Worm (Caenorhabditis elegans) whole organism, young adult: ENCODE measurements around the gene R04A9.6.

Experiments
- B0019.2 ChIP-seq: fragments of 200-800 bp; sonication (Bioruptor generic); conservative IDR thresholded peaks from 2 replicates; pipeline ENCODE4 v1.3.6; 2022; ENCODE audit warnings: missing genetic modification reagents, missing genetic modification characterization, missing compliant biosample characterization
- F10E7.11 ChIP-seq: sonication (generic microtip); optimal IDR thresholded peaks from 2 replicates; lab custom pipeline; 2017; ENCODE audit warnings: mild to moderate bottlenecking, missing genetic modification characterization, moderate library complexity, missing compliant biosample characterization
- F23B12.7 ChIP-seq: sonication (generic microtip); optimal IDR thresholded peaks from 2 replicates; lab custom pipeline; 2017; ENCODE audit warnings: missing genetic modification characterization, mild to moderate bottlenecking, missing compliant biosample characterization, antibody characterized with exemption, moderate library complexity; ENCODE audit not compliant: insufficient read depth
- F37B4.10 ChIP-seq: fragments of 200-800 bp; sonication (Bioruptor generic); IDR thresholded peaks from 2 replicates; pipeline ENCODE4 v1.3.6; 2022; ENCODE audit warnings: missing genetic modification characterization, missing compliant biosample characterization
- F49E8.2 ChIP-seq: sonication (generic microtip); optimal IDR thresholded peaks from 3 replicates; lab custom pipeline; 2017; ENCODE audit warnings: missing genetic modification characterization, mild to moderate bottlenecking, missing compliant biosample characterization, antibody characterized with exemption, moderate library complexity; ENCODE audit not compliant: insufficient read depth
- F57A8.1 ChIP-seq: fragments of 200-800 bp; sonication (Bioruptor generic); optimal IDR thresholded peaks from 2 replicates; lab custom pipeline; 2018; ENCODE audit warnings: mild to moderate bottlenecking, missing genetic modification characterization, moderate library complexity, missing compliant biosample characterization
- F57C9.4 ChIP-seq: sonication (generic microtip); optimal IDR thresholded peaks from 2 replicates; lab custom pipeline; 2017; ENCODE audit warnings: mild to moderate bottlenecking, missing genetic modification characterization, missing compliant biosample characterization
- K11D2.4 ChIP-seq: fragments of 200-800 bp; sonication (Bioruptor generic); IDR thresholded peaks from 2 replicates; pipeline ENCODE4 v1.3.6; 2022; ENCODE audit warnings: missing genetic modification reagents, missing genetic modification characterization, missing compliant biosample characterization
- T26A5.8 ChIP-seq: sonication (generic microtip); optimal IDR thresholded peaks from 2 replicates; lab custom pipeline; 2016; ENCODE audit warnings: missing genetic modification characterization, missing compliant biosample characterization
- Y53G8AR.9 ChIP-seq: fragments of 200-800 bp; sonication (Bioruptor generic); conservative IDR thresholded peaks from 2 replicates; pipeline ENCODE4 v1.3.6; 2022; ENCODE audit warnings: missing genetic modification reagents, missing genetic modification characterization, missing compliant biosample characterization
- Y67H2A.10 ChIP-seq: fragments of 200-800 bp; sonication (Bioruptor generic); conservative IDR thresholded peaks from 2 replicates; pipeline ENCODE4 v1.3.6; 2022; ENCODE audit warnings: missing genetic modification reagents, missing genetic modification characterization, missing compliant biosample characterization
- ama-1 ChIP-seq, 3 experiments: fragments of 150-350 bp in 1 of 3; sonication (generic microtip) in 2 of 3; optimal IDR thresholded peaks; 2 replicates each; lab custom pipeline; 2014 to 2018; ENCODE audit warnings: missing biosample characterization in 2 of 3, missing genetic modification characterization in 2 of 3, missing genetic modification reagents in 2 of 3
- atf-7 ChIP-seq: sonication (generic microtip); optimal IDR thresholded peaks from 2 replicates; lab custom pipeline; 2017; ENCODE audit warnings: mild to moderate bottlenecking, missing genetic modification characterization, missing compliant biosample characterization
- athp-1 ChIP-seq: sonication (generic microtip); optimal IDR thresholded peaks from 2 replicates; lab custom pipeline; 2017; ENCODE audit warnings: mild to moderate bottlenecking, missing genetic modification characterization, missing compliant biosample characterization
- attf-6 ChIP-seq: fragments of 200-800 bp; sonication (Bioruptor generic); IDR thresholded peaks from 2 replicates; pipeline ENCODE4 v1.3.6; 2022; ENCODE audit warnings: missing genetic modification reagents, missing genetic modification characterization, missing compliant biosample characterization
- bed-2 ChIP-seq: fragments of 200-800 bp; sonication (Bioruptor generic); IDR thresholded peaks from 2 replicates; pipeline ENCODE4 v1.3.6; 2022; ENCODE audit warnings: missing genetic modification reagents, missing genetic modification characterization, missing compliant biosample characterization
- ccch-3 ChIP-seq: fragments of 200-800 bp; sonication (Bioruptor generic); optimal IDR thresholded peaks from 2 replicates; lab custom pipeline; 2018; ENCODE audit warnings: mild to moderate bottlenecking, missing genetic modification characterization, missing compliant biosample characterization
- ceh-27 ChIP-seq: fragments of 200-800 bp; sonication (Bioruptor generic); optimal IDR thresholded peaks from 2 replicates; lab custom pipeline; 2018; ENCODE audit warnings: mild to moderate bottlenecking, missing genetic modification characterization, moderate library complexity, missing compliant biosample characterization
- ceh-79 ChIP-seq: sonication (generic microtip); optimal IDR thresholded peaks from 2 replicates; lab custom pipeline; 2017; ENCODE audit warnings: mild to moderate bottlenecking, missing genetic modification characterization, missing compliant biosample characterization
- dpff-1 ChIP-seq: sonication (generic microtip); optimal IDR thresholded peaks from 2 replicates; lab custom pipeline; 2017; ENCODE audit warnings: mild to moderate bottlenecking, missing genetic modification characterization, missing compliant biosample characterization
- dpl-1 ChIP-seq: fragments of 150-350 bp; optimal IDR thresholded peaks from 2 replicates; lab custom pipeline; 2014; ENCODE audit warnings: missing biosample characterization, missing genetic modification reagents, missing genetic modification characterization
- efl-1 ChIP-seq: fragments of 150-350 bp; optimal IDR thresholded peaks from 2 replicates; lab custom pipeline; 2014; ENCODE audit warnings: missing biosample characterization, missing genetic modification reagents, missing genetic modification characterization
- egl-44 ChIP-seq: fragments of 200-800 bp; sonication (Bioruptor generic); IDR thresholded peaks from 2 replicates; pipeline ENCODE4 v1.3.6; 2022; ENCODE audit warnings: missing genetic modification reagents, missing genetic modification characterization, missing compliant biosample characterization
- gei-17 ChIP-seq: fragments of 200-800 bp; sonication (Bioruptor generic); optimal IDR thresholded peaks from 2 replicates; lab custom pipeline; 2018; ENCODE audit warnings: mild to moderate bottlenecking, missing genetic modification characterization, missing compliant biosample characterization
- hlh-12 ChIP-seq: sonication (generic microtip); optimal IDR thresholded peaks from 2 replicates; lab custom pipeline; 2016; ENCODE audit warnings: missing genetic modification characterization, missing compliant biosample characterization
- hmg-1.2 ChIP-seq: fragments of 200-800 bp; sonication (Bioruptor generic); IDR thresholded peaks from 2 replicates; pipeline ENCODE4 v1.3.6; 2022; ENCODE audit warnings: missing genetic modification reagents, missing genetic modification characterization, missing compliant biosample characterization
- hmg-20 ChIP-seq: fragments of 200-800 bp; sonication (Bioruptor generic); IDR thresholded peaks from 2 replicates; pipeline ENCODE4 v1.3.6; 2022; ENCODE audit warnings: missing genetic modification reagents, missing genetic modification characterization, missing compliant biosample characterization
- hsf-1 ChIP-seq: fragments of 200-800 bp; sonication (Bioruptor generic); IDR thresholded peaks from 2 replicates; pipeline ENCODE4 v1.3.6; 2022; ENCODE audit warnings: missing genetic modification reagents, missing genetic modification characterization, missing compliant biosample characterization
- lag-1 ChIP-seq: fragments of 200-800 bp; sonication (Bioruptor generic); IDR thresholded peaks from 2 replicates; pipeline ENCODE4 v1.3.6; 2022; ENCODE audit warnings: missing genetic modification reagents, missing genetic modification characterization, missing compliant biosample characterization
- lin-54 ChIP-seq: fragments of 200-800 bp; sonication (Bioruptor generic); optimal IDR thresholded peaks from 2 replicates; lab custom pipeline; 2018; ENCODE audit warnings: mild to moderate bottlenecking, missing genetic modification characterization, missing compliant biosample characterization
- lir-1 ChIP-seq: fragments of 200-800 bp; sonication (Bioruptor generic); conservative IDR thresholded peaks from 2 replicates; pipeline ENCODE4 v1.3.6; 2022; ENCODE audit warnings: missing genetic modification reagents, missing genetic modification characterization, missing compliant biosample characterization
- lsy-27 ChIP-seq: sonication (generic microtip); optimal IDR thresholded peaks from 2 replicates; lab custom pipeline; 2017; ENCODE audit warnings: missing genetic modification characterization, mild to moderate bottlenecking, missing compliant biosample characterization, antibody characterized with exemption, missing genotype, borderline replicate concordance; ENCODE audit not compliant: insufficient read depth
- madf-6 ChIP-seq: fragments of 200-800 bp; sonication (Bioruptor generic); IDR thresholded peaks from 2 replicates; pipeline ENCODE4 v1.3.6; 2022; ENCODE audit warnings: missing genetic modification reagents, missing genetic modification characterization, missing compliant biosample characterization
- mel-28 ChIP-seq: sonication (generic microtip); optimal IDR thresholded peaks from 2 replicates; lab custom pipeline; 2016; ENCODE audit warnings: borderline replicate concordance, mild to moderate bottlenecking, missing genetic modification characterization, missing compliant biosample characterization
- mes-4 ChIP-seq: sonication (generic microtip); optimal IDR thresholded peaks from 2 replicates; lab custom pipeline; 2016; ENCODE audit warnings: missing genotype, missing genetic modification characterization, missing compliant biosample characterization
- mxl-1 ChIP-seq: sonication (generic microtip); optimal IDR thresholded peaks from 2 replicates; lab custom pipeline; 2016; ENCODE audit warnings: missing genetic modification characterization, missing compliant biosample characterization
- nfya-2 ChIP-seq: fragments of 200-800 bp; sonication (Bioruptor generic); IDR thresholded peaks from 2 replicates; pipeline ENCODE4 v1.3.6; 2022; ENCODE audit warnings: missing genetic modification reagents, missing genetic modification characterization, missing compliant biosample characterization
- nhr-120 ChIP-seq: fragments of 200-800 bp; sonication (Bioruptor generic); IDR thresholded peaks from 2 replicates; pipeline ENCODE4 v1.3.6; 2022; ENCODE audit warnings: missing genetic modification characterization, missing compliant biosample characterization
- nhr-179 ChIP-seq: sonication (generic microtip); optimal IDR thresholded peaks from 2 replicates; lab custom pipeline; 2016; ENCODE audit warnings: mild to moderate bottlenecking, missing genetic modification characterization, missing compliant biosample characterization
- nhr-27 ChIP-seq: fragments of 200-800 bp; sonication (Bioruptor generic); optimal IDR thresholded peaks from 2 replicates; lab custom pipeline; 2018; ENCODE audit warnings: mild to moderate bottlenecking, missing genetic modification characterization, moderate library complexity, missing compliant biosample characterization
- nhr-80 ChIP-seq: sonication (generic microtip); optimal IDR thresholded peaks from 2 replicates; lab custom pipeline; 2016; ENCODE audit warnings: missing genetic modification characterization, missing compliant biosample characterization
- pha-4 ChIP-seq: fragments of 150-350 bp; sonication (generic microtip); optimal IDR thresholded peaks from 2 replicates; lab custom pipeline; 2014; ENCODE audit warnings: missing biosample characterization, missing genetic modification reagents, missing genetic modification characterization
- rcor-1 ChIP-seq: fragments of 200-800 bp; sonication (Bioruptor generic); IDR thresholded peaks from 2 replicates; pipeline ENCODE4 v1.3.6; 2022; ENCODE audit warnings: missing genetic modification reagents, missing genetic modification characterization, missing compliant biosample characterization
- snpc-3.4 ChIP-seq: sonication (generic microtip); optimal IDR thresholded peaks from 2 replicates; lab custom pipeline; 2017; ENCODE audit warnings: missing genetic modification characterization, mild to moderate bottlenecking, missing compliant biosample characterization, antibody characterized with exemption, moderate library complexity, missing genotype, missing genetic modification reagents
- somi-1 ChIP-seq: fragments of 200-800 bp; sonication (Bioruptor generic); optimal IDR thresholded peaks from 2 replicates; lab custom pipeline; 2018; ENCODE audit warnings: mild to moderate bottlenecking, missing genetic modification characterization, missing compliant biosample characterization
- tbp1 ChIP-seq: fragments of 200-800 bp; sonication (Bioruptor generic); optimal IDR thresholded peaks from 2 replicates; lab custom pipeline; 2018; ENCODE audit warnings: mild to moderate bottlenecking, missing genetic modification characterization, missing compliant biosample characterization
- ztf-18 ChIP-seq: sonication (generic microtip); optimal IDR thresholded peaks from 2 replicates; lab custom pipeline; 2016; ENCODE audit warnings: missing genotype, mild to moderate bottlenecking, missing genetic modification characterization, missing compliant biosample characterization
- ztf-3 ChIP-seq: fragments of 200-800 bp; sonication (Bioruptor generic); optimal IDR thresholded peaks from 2 replicates; lab custom pipeline; 2018; ENCODE audit warnings: mild to moderate bottlenecking, missing genetic modification characterization, missing compliant biosample characterization

Gene R04A9.6

DNA sequence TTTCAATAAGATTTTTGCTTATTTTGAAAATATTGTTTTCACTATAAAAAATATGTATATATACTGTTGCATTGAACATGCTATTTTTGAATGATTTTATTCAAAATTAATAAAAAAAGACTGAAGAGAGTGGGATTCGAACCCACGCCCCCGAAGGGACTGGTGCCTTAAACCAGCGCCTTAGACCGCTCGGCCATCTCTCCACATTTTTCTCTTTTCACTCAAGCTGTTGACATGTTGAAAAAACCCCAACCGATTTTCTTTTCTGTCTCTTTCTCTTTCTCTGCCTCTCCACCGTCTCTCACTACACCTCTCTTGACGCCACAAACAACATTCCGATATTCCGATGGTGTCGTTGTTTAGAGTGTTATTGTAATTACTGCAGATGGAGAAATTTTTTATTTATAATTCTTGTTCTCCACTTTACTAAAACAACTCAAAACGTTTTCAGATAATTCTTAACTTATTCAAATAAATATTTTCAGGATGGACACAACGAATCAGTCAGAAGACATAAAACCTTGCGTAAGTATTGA lies 44.2 kb upstream of the R04A9.6 start, which contains the start of gene sor-3:
Gene sor-3 (plus strand): TSS at position 486 of the 536 bp plus-strand sequence.
- TF ChIP-seq hmg-1.2 (GFP tag; lab: Robert Waterston, UW) = peak; percentile 87
- no peak for TF ChIP-seq atf-7 (tag; lab: Kevin White, UChicago)
- TF ChIP-seq K11D2.4 (GFP tag; lab: Robert Waterston, UW) = peak; percentile 68
- TF ChIP-seq ztf-18 (tag; lab: Kevin White, UChicago) = peak; percentile 78
- no peak for TF ChIP-seq ama-1 (optimal IDR thresholded peaks at IDR 0.05; lab: Kevin White, UChicago)
- peak; percentile 44 to 60 for TF ChIP-seq ama-1 (GFP tag; optimal IDR thresholded peaks at IDR 0.05; lab: Kevin White, UChicago)
- peak; percentile 47 for TF ChIP-seq hlh-12 (tag; lab: Kevin White, UChicago)
- TF ChIP-seq bed-2 (GFP tag; lab: Robert Waterston, UW) = peak; percentile 65
- 0 out of 2 replicates have a peak, but pooled peaks have one; percentile 42 for TF ChIP-seq hmg-20 (GFP tag; lab: Robert Waterston, UW)
- TF ChIP-seq mel-28 (tag; lab: Kevin White, UChicago) = peak; percentile 48
- peak; percentile 35 for TF ChIP-seq nhr-179 (tag; lab: Kevin White, UChicago)
- TF ChIP-seq Y53G8AR.9 (GFP tag; lab: Robert Waterston, UW) = peak; percentile 65; the same call in 1 of the 2 replicates
- TF ChIP-seq dpff-1 (tag; lab: Kevin White, UChicago) = no peak
- TF ChIP-seq F23B12.7 (tag; lab: Kevin White, UChicago) = peak; percentile 94
- no peak for TF ChIP-seq T26A5.8 (tag; lab: Kevin White, UChicago)
- peak; percentile 20 for TF ChIP-seq somi-1 (GFP tag; lab: Kevin White, UChicago)
- TF ChIP-seq gei-17 (GFP tag; lab: Kevin White, UChicago) = peak; percentile 17
- no peak for TF ChIP-seq nhr-80 (tag; lab: Kevin White, UChicago)
- TF ChIP-seq rcor-1 (GFP tag; lab: Robert Waterston, UW) = peak; percentile 76
- peak; percentile 43 for TF ChIP-seq F49E8.2 (tag; lab: Kevin White, UChicago)
- TF ChIP-seq snpc-3.4 (tag; lab: Kevin White, UChicago) = peak; percentile 86
- TF ChIP-seq F57A8.1 = no peak
- TF ChIP-seq egl-44 (GFP tag; lab: Robert Waterston, UW) = peak; percentile 76; the same call in 1 of the 2 replicates
- TF ChIP-seq efl-1 (GFP tag; lab: Kevin White, UChicago) = no peak
- no peak for TF ChIP-seq lin-54 (GFP tag; lab: Kevin White, UChicago)
- no peak; the same call in 1 of the 2 replicates for TF ChIP-seq Y67H2A.10
- no peak for TF ChIP-seq B0019.2 (GFP tag; lab: Robert Waterston, UW)
- peak; percentile 66 for TF ChIP-seq mes-4 (tag; lab: Kevin White, UChicago)
- no peak for TF ChIP-seq ccch-3 (GFP tag; lab: Kevin White, UChicago)
- TF ChIP-seq nhr-27 (tag; lab: Kevin White, UChicago) = no peak
- TF ChIP-seq mxl-1 (tag; lab: Kevin White, UChicago) = peak; percentile 85
- TF ChIP-seq nhr-120 (GFP tag; lab: Robert Waterston, UW) = no peak
- TF ChIP-seq athp-1 (tag; lab: Kevin White, UChicago) = peak; percentile 26
- peak; percentile 93 for TF ChIP-seq tbp1 (GFP tag; lab: Kevin White, UChicago)
- TF ChIP-seq nfya-2 (GFP tag; lab: Robert Waterston, UW) = no peak
- no peak for TF ChIP-seq ceh-79
- TF ChIP-seq dpl-1 = no peak
- no peak for TF ChIP-seq hsf-1 (GFP tag; lab: Robert Waterston, UW)
- TF ChIP-seq ceh-27 = peak; percentile 42
- peak; percentile 68 for TF ChIP-seq lir-1 (GFP tag; lab: Robert Waterston, UW)
- TF ChIP-seq F10E7.11 (tag; lab: Kevin White, UChicago) = no peak
- peak; percentile 45; the same call in 1 of the 2 replicates for TF ChIP-seq madf-6
- no peak for TF ChIP-seq F37B4.10 (GFP tag; lab: Robert Waterston, UW)
- peak; percentile 74 for TF ChIP-seq lsy-27 (tag; lab: Kevin White, UChicago)
- no peak for TF ChIP-seq lag-1 (GFP tag; lab: Robert Waterston, UW)
- TF ChIP-seq pha-4 (tag; lab: Kevin White, UChicago) = no peak
- no peak for TF ChIP-seq ztf-3 (GFP tag; lab: Kevin White, UChicago)
- TF ChIP-seq F57C9.4 = no peak
- 0 out of 2 replicates have a peak, but pooled peaks have one; percentile 24 for TF ChIP-seq attf-6 (GFP tag; lab: Robert Waterston, UW)
